Worm (Caenorhabditis elegans) whole organism, midembryonic: ENCODE measurements around the gene chil-17.
A peak's percentile ranks its signal among the peaks of the same experiment; 100 is the strongest.

Experiments used
- T22C8.4 ChIP-seq: fragments of 200-800 bp; sonication (Bioruptor generic); IDR thresholded peaks from 2 replicates; pipeline ENCODE4 v1.3.6; 2022; ENCODE audit warnings: missing genetic modification characterization, missing compliant biosample characterization
- cog-1 ChIP-seq: sonication (generic microtip); optimal IDR thresholded peaks from 2 replicates; lab custom pipeline; 2016; ENCODE audit warnings: missing genetic modification characterization, missing compliant biosample characterization
- flt-1 ChIP-seq: fragments of 200-800 bp; sonication (Bioruptor generic); IDR thresholded peaks from 2 replicates; pipeline ENCODE4 v1.3.6; 2022; ENCODE audit warnings: missing genetic modification characterization, missing compliant biosample characterization
- klf-2 ChIP-seq: fragments of 200-800 bp; sonication (Bioruptor generic); conservative IDR thresholded peaks from 2 replicates; pipeline ENCODE4 v1.3.6; 2022; ENCODE audit warnings: missing genetic modification reagents, missing genetic modification characterization, missing compliant biosample characterization
- med-1 ChIP-seq: sonication (generic microtip); optimal IDR thresholded peaks from 2 replicates; lab custom pipeline; 2017; ENCODE audit warnings: missing genetic modification characterization, mild to moderate bottlenecking, missing compliant biosample characterization, antibody characterized with exemption, missing genetic modification reagents; ENCODE audit not compliant: insufficient read depth
- ref-1 ChIP-seq: fragments of 200-800 bp; sonication (Bioruptor generic); conservative IDR thresholded peaks from 2 replicates; pipeline ENCODE4 v1.3.6; 2022; ENCODE audit warnings: missing genetic modification reagents, missing genetic modification characterization, missing compliant biosample characterization
- tab-1 ChIP-seq: fragments of 200-800 bp; sonication (Bioruptor generic); IDR thresholded peaks from 2 replicates; pipeline ENCODE4 v1.3.6; 2022; ENCODE audit warnings: missing genetic modification characterization, missing compliant biosample characterization
- ztf-23 ChIP-seq: fragments of 200-800 bp; sonication (Bioruptor generic); IDR thresholded peaks from 2 replicates; pipeline ENCODE4 v1.3.6; 2022; ENCODE audit warnings: missing genetic modification reagents, missing genetic modification characterization, missing compliant biosample characterization
- ztf-29 ChIP-seq: fragments of 200-800 bp; sonication (Bioruptor generic); IDR thresholded peaks from 2 replicates; pipeline ENCODE4 v1.3.6; 2022; ENCODE audit warnings: missing genetic modification reagents, missing genetic modification characterization, missing compliant biosample characterization

Gene chil-17

ce11 chrII:9418843-9419532 is 21.0 kb downstream of the chil-17 start:
- no peak for TF ChIP-seq tab-1 (GFP tag; lab: Robert Waterston, UW)
- TF ChIP-seq ztf-23 (GFP tag; lab: Robert Waterston, UW): no peak
- TF ChIP-seq ref-1 (GFP tag; lab: Robert Waterston, UW): no peak
- no peak for TF ChIP-seq T22C8.4 (GFP tag; lab: Robert Waterston, UW)

DNA sequence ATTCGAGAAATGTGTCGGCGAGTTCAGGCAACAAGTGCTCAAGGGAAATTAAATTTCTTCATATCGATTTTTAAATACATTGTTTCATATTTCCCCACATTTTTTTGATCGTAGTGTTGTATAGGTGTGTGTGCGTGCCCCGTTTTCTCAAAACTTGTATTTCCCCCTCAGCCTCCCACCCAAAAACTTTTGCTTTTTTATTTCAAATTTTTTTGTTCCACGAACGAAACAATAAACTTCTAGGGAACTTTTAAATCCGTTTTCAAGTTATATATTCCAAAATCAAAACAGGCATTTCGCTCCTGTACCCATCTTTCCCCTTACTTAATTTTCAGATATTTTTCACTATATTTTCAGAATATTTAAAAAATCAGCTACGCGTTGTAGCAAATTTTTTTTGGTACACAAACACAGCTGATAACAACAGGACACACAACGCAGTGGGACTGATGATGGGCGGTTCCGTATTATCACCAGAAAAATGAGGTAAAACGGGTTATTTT is 21.8 kb downstream of the chil-17 start, which contains the start of the genes M176.4 and M176.16:
M176.4 (plus strand) TSS at position 301 of the 503 bp plus-strand sequence.
M176.16 (plus strand) TSS at position 453 of the 503 bp plus-strand sequence.
- TF ChIP-seq tab-1 (GFP tag; lab: Robert Waterston, UW) (no peak), cog-1 (tag; lab: Kevin White, UChicago) (no peak), flt-1 (GFP tag; lab: Robert Waterston, UW) (no peak), ztf-23 (GFP tag; lab: Robert Waterston, UW) (no peak), klf-2 (GFP tag; lab: Robert Waterston, UW) (no peak), med-1 (GFP tag; lab: Kevin White, UChicago) (no peak), ztf-29 (no peak), ref-1 (GFP tag; lab: Robert Waterston, UW) (no peak), T22C8.4 (GFP tag; lab: Robert Waterston, UW) (no peak)

ce11 chrII:9416381-9417276 is 23.3 kb downstream of the chil-17 start, which contains the start of the genes gss-1 and chch-3:
Gene gss-1 (minus strand): TSS chrII:9416431.
Gene chch-3 (plus strand): TSS chrII:9417013.
- TF ChIP-seq ref-1 (GFP tag; lab: Robert Waterston, UW): no peak
- TF ChIP-seq cog-1 (tag; lab: Kevin White, UChicago): peak; percentile 31

- TF ChIP-seq ztf-29: no peak
- no peak for TF ChIP-seq ztf-23 (GFP tag; lab: Robert Waterston, UW)
- TF ChIP-seq ref-1 (GFP tag; lab: Robert Waterston, UW): no peak
- TF ChIP-seq tab-1 (GFP tag; lab: Robert Waterston, UW): no peak
- TF ChIP-seq med-1 (GFP tag; lab: Kevin White, UChicago): no peak
- TF ChIP-seq T22C8.4 (GFP tag; lab: Robert Waterston, UW): no peak
These were observed 27.8 kb downstream of the chil-17 start, which contains the start of gene arrd-3 for ce11 chrII:9412086-9412608. Gene arrd-3 (plus strand): TSS chrII:9412558.

DNA sequence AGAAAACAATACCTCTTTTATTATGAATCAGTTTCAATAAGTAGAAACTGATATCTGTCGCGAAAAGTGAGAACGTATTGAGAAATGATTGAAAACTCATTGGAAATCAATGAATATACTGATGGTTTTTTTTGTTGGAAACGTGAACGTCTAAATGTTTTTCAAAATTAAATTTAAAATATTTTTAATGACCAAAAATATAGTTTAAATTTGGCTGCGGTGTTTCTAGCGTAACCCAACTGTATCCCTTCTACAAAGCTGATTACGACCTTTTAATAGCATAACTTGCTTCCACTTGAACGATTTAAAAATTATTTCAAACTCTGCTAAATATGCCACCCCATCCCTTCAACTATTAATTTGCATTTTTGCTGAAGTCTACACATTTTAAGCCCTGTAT is 28.5 kb downstream of the chil-17 start, which contains the start of gene M176.9:
M176.9 (minus strand) TSS at position 101 of the 400 bp plus-strand sequence.
- TF ChIP-seq cog-1 (tag; lab: Kevin White, UChicago): no peak
- TF ChIP-seq flt-1 (GFP tag; lab: Robert Waterston, UW): no peak
- no peak for TF ChIP-seq klf-2 (GFP tag; lab: Robert Waterston, UW)
- TF ChIP-seq med-1 (GFP tag; lab: Kevin White, UChicago): no peak
- TF ChIP-seq ztf-29: no peak
- no peak for TF ChIP-seq tab-1 (GFP tag; lab: Robert Waterston, UW)
- no peak for TF ChIP-seq ref-1 (GFP tag; lab: Robert Waterston, UW)
- no peak for TF ChIP-seq T22C8.4 (GFP tag; lab: Robert Waterston, UW)

ce11 chrII:9407469-9407868 is 32.5 kb downstream of the chil-17 start, which contains the start of gene arrd-2:
Gene arrd-2 (plus strand): TSS chrII:9407769.
- TF ChIP-seq med-1 (GFP tag; lab: Kevin White, UChicago): no peak
- TF ChIP-seq ztf-29: no peak
- TF ChIP-seq cog-1 (tag; lab: Kevin White, UChicago): no peak
- no peak for TF ChIP-seq tab-1 (GFP tag; lab: Robert Waterston, UW)
- no peak for TF ChIP-seq ztf-23 (GFP tag; lab: Robert Waterston, UW)

DNA sequence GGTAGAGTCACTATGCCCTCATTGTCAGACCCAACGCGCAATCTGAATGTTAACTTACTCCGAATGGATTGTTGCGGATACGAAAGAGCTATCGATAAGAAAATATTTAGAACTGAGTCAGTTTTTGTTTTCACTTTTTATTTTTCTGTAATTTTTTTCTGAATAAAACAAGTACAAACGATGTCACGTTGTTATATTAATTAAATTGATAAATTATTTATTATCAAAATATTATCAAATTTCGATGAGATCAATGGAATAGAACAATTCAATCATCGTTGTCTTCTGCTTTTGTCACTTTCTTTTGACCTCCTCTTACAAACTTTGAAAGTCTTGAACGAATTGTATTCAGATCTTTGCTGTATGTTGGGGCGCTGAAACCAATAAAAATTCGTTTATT is 32.9 kb downstream of the chil-17 start, which contains the start of gene mpz-6:
mpz-6 (minus strand) TSS at position 101 of the 400 bp plus-strand sequence.
- no peak for TF ChIP-seq tab-1 (GFP tag; lab: Robert Waterston, UW)
- no peak for TF ChIP-seq med-1 (GFP tag; lab: Kevin White, UChicago)
- TF ChIP-seq ztf-23 (GFP tag; lab: Robert Waterston, UW): no peak
- no peak for TF ChIP-seq klf-2 (GFP tag; lab: Robert Waterston, UW)
- TF ChIP-seq flt-1 (GFP tag; lab: Robert Waterston, UW): no peak
- TF ChIP-seq ztf-29: no peak
- no peak for TF ChIP-seq ref-1 (GFP tag; lab: Robert Waterston, UW)
- TF ChIP-seq cog-1 (tag; lab: Kevin White, UChicago): no peak
- no peak for TF ChIP-seq T22C8.4 (GFP tag; lab: Robert Waterston, UW)

- no peak for TF ChIP-seq ref-1 (GFP tag; lab: Robert Waterston, UW)
- no peak for TF ChIP-seq med-1 (GFP tag; lab: Kevin White, UChicago)
- no peak for TF ChIP-seq T22C8.4 (GFP tag; lab: Robert Waterston, UW)
- TF ChIP-seq ztf-23 (GFP tag; lab: Robert Waterston, UW): no peak
- no peak for TF ChIP-seq tab-1 (GFP tag; lab: Robert Waterston, UW)
- TF ChIP-seq cog-1 (tag; lab: Kevin White, UChicago): no peak
- TF ChIP-seq klf-2 (GFP tag; lab: Robert Waterston, UW): no peak
- TF ChIP-seq flt-1 (GFP tag; lab: Robert Waterston, UW): no peak
- TF ChIP-seq ztf-29: no peak
These were observed 36.1 kb downstream of the chil-17 start, which contains the start of gene Y51B9A.5 for ce11 chrII:9403846-9404245. Gene Y51B9A.5 (plus strand): TSS chrII:9404146.
